Fruit fly (Drosophila melanogaster) whole organism, embryonic: Measurements from ENCODE around the gene Fkbp59.
A peak's percentile ranks its signal among the peaks of the same experiment; 100 is the strongest.

Source experiments
- BEAF-32 ChIP-seq: fragments of 200-800 bp; sonication (Bioruptor generic); optimal IDR thresholded peaks from 3 replicates; lab custom pipeline; 2017; ENCODE audit warnings: missing biosample characterization, missing genetic modification characterization, mild to moderate bottlenecking, moderate library complexity, missing genetic modification reagents
- CG10267 ChIP-seq: fragments of 200-800 bp; sonication (Bioruptor generic); optimal IDR thresholded peaks from 2 replicates; lab custom pipeline; 2018; ENCODE audit warnings: missing biosample characterization, mild to moderate bottlenecking, missing genetic modification characterization, moderate library complexity
- CG11085 ChIP-seq: fragments of 200-800 bp; sonication (Bioruptor generic); IDR thresholded peaks from 2 replicates; pipeline ENCODE4 v1.3.6; 2022; ENCODE audit warnings: missing biosample characterization, missing genetic modification characterization
- CG12236 ChIP-seq: fragments of 200-800 bp; sonication (Bioruptor generic); optimal IDR thresholded peaks from 2 replicates; lab custom pipeline; 2016; ENCODE audit warnings: missing biosample characterization, missing genetic modification characterization
- CG15601 ChIP-seq: fragments of 200-800 bp; sonication (Bioruptor generic); optimal IDR thresholded peaks from 3 replicates; lab custom pipeline; 2019; ENCODE audit warnings: missing biosample characterization, mild to moderate bottlenecking, missing genetic modification characterization, moderate library complexity
- CG17829 ChIP-seq: fragments of 200-800 bp; optimal IDR thresholded peaks from 2 replicates; lab custom pipeline; 2019; ENCODE audit warnings: missing biosample characterization, mild to moderate bottlenecking, missing genetic modification characterization, moderate library complexity
- CG2116 ChIP-seq: fragments of 200-800 bp; sonication (Bioruptor generic); optimal IDR thresholded peaks from 3 replicates; lab custom pipeline; 2018; ENCODE audit warnings: missing biosample characterization, mild to moderate bottlenecking, missing genetic modification characterization
- CG2712 ChIP-seq: fragments of 200-800 bp; optimal IDR thresholded peaks from 3 replicates; lab custom pipeline; 2019; ENCODE audit warnings: missing biosample characterization, mild to moderate bottlenecking, missing genetic modification characterization, moderate library complexity
- CG4617 ChIP-seq: fragments of 200-800 bp; sonication (Bioruptor generic); optimal IDR thresholded peaks from 3 replicates; lab custom pipeline; 2016; ENCODE audit warnings: missing biosample characterization, missing genetic modification characterization, borderline replicate concordance
- CG6854 ChIP-seq: fragments of 200-800 bp; sonication (Bioruptor generic); optimal IDR thresholded peaks from 3 replicates; lab custom pipeline; 2017; ENCODE audit warnings: missing biosample characterization, mild to moderate bottlenecking, missing genetic modification characterization
- CG7839 ChIP-seq: fragments of 200-800 bp; sonication (Bioruptor generic); optimal IDR thresholded peaks from 3 replicates; lab custom pipeline; 2018; ENCODE audit warnings: missing biosample characterization, mild to moderate bottlenecking, missing genetic modification characterization, moderate library complexity
- CG8290 ChIP-seq, 3 experiments: fragments of 200-800 bp; sonication (Bioruptor generic); optimal IDR thresholded peaks; 2 replicates each; lab custom pipeline; 2016 to 2019; ENCODE audit warnings: missing biosample characterization in 3 of 3, missing genetic modification characterization in 3 of 3, mild to moderate bottlenecking in 2 of 3, moderate library complexity in 1 of 3
- CG9727 ChIP-seq: fragments of 200-800 bp; sonication (Bioruptor generic); optimal IDR thresholded peaks from 3 replicates; lab custom pipeline; 2017; ENCODE audit warnings: missing biosample characterization, mild to moderate bottlenecking, missing genetic modification characterization
- CG9797 ChIP-seq: fragments of 200-800 bp; sonication (Bioruptor generic); optimal IDR thresholded peaks from 3 replicates; lab custom pipeline; 2018; ENCODE audit warnings: missing biosample characterization, mild to moderate bottlenecking, missing genetic modification characterization
- D ChIP-seq, 2 experiments: fragments of 200-800 bp in 1 of 2; fragments of >200 bp in 1 of 2; sonication (Bioruptor generic) in 1 of 2; optimal IDR thresholded peaks; 2 replicates in 1 of 2; 3 replicates in 1 of 2; lab custom pipeline; 2017; ENCODE audit warnings: mild to moderate bottlenecking in 1 of 2, missing biosample characterization in 1 of 2, missing genetic modification characterization in 1 of 2, missing genetic modification reagents in 1 of 2
- D19B ChIP-seq: fragments of 200-800 bp; sonication (Bioruptor generic); optimal IDR thresholded peaks from 2 replicates; lab custom pipeline; 2017; ENCODE audit warnings: missing biosample characterization, mild to moderate bottlenecking, missing genetic modification characterization
- Dp ChIP-seq: fragments of 200-800 bp; sonication (Bioruptor generic); optimal IDR thresholded peaks from 2 replicates; lab custom pipeline; 2018; ENCODE audit warnings: missing biosample characterization, mild to moderate bottlenecking, missing genetic modification characterization, moderate library complexity
- Elba2 ChIP-seq: fragments of 200-800 bp; sonication (Bioruptor generic); optimal IDR thresholded peaks from 3 replicates; lab custom pipeline; 2016; ENCODE audit warnings: missing biosample characterization, missing genetic modification characterization
- HmgZ ChIP-seq: fragments of 200-800 bp; sonication (Bioruptor generic); optimal IDR thresholded peaks from 2 replicates; lab custom pipeline; 2018; ENCODE audit warnings: missing biosample characterization, mild to moderate bottlenecking, missing genetic modification characterization
- Hr51 ChIP-seq, 2 experiments: fragments of 200-800 bp; sonication (Bioruptor generic); optimal IDR thresholded peaks; 2 replicates in 1 of 2; 3 replicates in 1 of 2; lab custom pipeline; 2016 to 2018; ENCODE audit warnings: missing biosample characterization in 2 of 2, missing genetic modification characterization in 2 of 2, mild to moderate bottlenecking in 1 of 2, moderate library complexity in 1 of 2
- Jarid2 ChIP-seq: fragments of 200-800 bp; sonication (Bioruptor generic); optimal IDR thresholded peaks from 3 replicates; lab custom pipeline; 2017; ENCODE audit warnings: mild to moderate bottlenecking, missing biosample characterization, missing genetic modification reagents, missing genetic modification characterization
- Med ChIP-seq: fragments of 200-800 bp; sonication (Bioruptor generic); peaks from one replicate; lab custom pipeline; 2016; ENCODE audit warnings: missing biosample characterization, missing genetic modification characterization, mild to moderate bottlenecking, inconsistent platforms, moderate library complexity
- Side ChIP-seq: fragments of 200-800 bp; sonication (Bioruptor generic); optimal IDR thresholded peaks from 2 replicates; lab custom pipeline; 2016; ENCODE audit warnings: missing biosample characterization, missing genetic modification characterization
- Spps ChIP-seq: fragments of 200-800 bp; sonication (Bioruptor generic); optimal IDR thresholded peaks from 2 replicates; lab custom pipeline; 2018; ENCODE audit warnings: missing biosample characterization, mild to moderate bottlenecking, missing genetic modification characterization
- Sry-δ ChIP-seq: fragments of 200-800 bp; sonication (Bioruptor generic); optimal IDR thresholded peaks from 2 replicates; lab custom pipeline; 2016; ENCODE audit warnings: missing biosample characterization, missing genetic modification characterization
- Stat92E ChIP-seq, 3 experiments: fragments of >200 bp in 2 of 3; fragments of 200-800 bp in 1 of 3; sonication (Bioruptor generic) in 1 of 3; optimal IDR thresholded peaks; 2 replicates each; lab custom pipeline; 2017 to 2019; ENCODE audit warnings: missing biosample characterization in 3 of 3, missing genetic modification characterization in 3 of 3, mild to moderate bottlenecking in 1 of 3, moderate library complexity in 1 of 3
- Taf1 ChIP-seq: fragments of 200-800 bp; sonication (Bioruptor generic); IDR thresholded peaks from 2 replicates; pipeline ENCODE4 v1.3.6; 2022; ENCODE audit warnings: missing biosample characterization, missing genetic modification characterization
- chm ChIP-seq: fragments of 200-800 bp; sonication (Bioruptor generic); IDR thresholded peaks from 2 replicates; pipeline ENCODE4 v1.3.6; 2022; ENCODE audit warnings: missing biosample characterization, missing genetic modification characterization
- ems ChIP-seq: fragments of 200-800 bp; sonication (Bioruptor generic); optimal IDR thresholded peaks from 3 replicates; lab custom pipeline; 2016; ENCODE audit warnings: missing biosample characterization, missing genetic modification characterization
- esg ChIP-seq: fragments of 200-800 bp; sonication (Bioruptor generic); conservative IDR thresholded peaks from 2 replicates; pipeline ENCODE4 v1.3.6; 2022; ENCODE audit warnings: missing biosample characterization, missing genetic modification characterization
- fd64A ChIP-seq: fragments of 200-800 bp; sonication (Bioruptor generic); optimal IDR thresholded peaks from 3 replicates; lab custom pipeline; 2018; ENCODE audit warnings: missing biosample characterization, mild to moderate bottlenecking, missing genetic modification characterization
- grau ChIP-seq: fragments of 200-800 bp; optimal IDR thresholded peaks from 3 replicates; lab custom pipeline; 2019; ENCODE audit warnings: missing biosample characterization, mild to moderate bottlenecking, missing genetic modification characterization, moderate library complexity
- jumu ChIP-seq: fragments of 200-800 bp; sonication (Bioruptor generic); optimal IDR thresholded peaks from 3 replicates; lab custom pipeline; 2016; ENCODE audit warnings: missing biosample characterization, missing genetic modification characterization
- lilli ChIP-seq: fragments of 200-800 bp; sonication (Bioruptor generic); optimal IDR thresholded peaks from 3 replicates; lab custom pipeline; 2016; ENCODE audit warnings: missing biosample characterization, missing genetic modification characterization
- lmd ChIP-seq: fragments of 200-800 bp; sonication (Bioruptor generic); IDR thresholded peaks from 2 replicates; pipeline ENCODE4 v1.3.6; 2022; ENCODE audit warnings: missing biosample characterization, missing genetic modification characterization
- mam ChIP-seq: fragments of 200-800 bp; sonication (Bioruptor generic); optimal IDR thresholded peaks from 3 replicates; lab custom pipeline; 2016; ENCODE audit warnings: missing biosample characterization, missing genetic modification characterization
- mld ChIP-seq: fragments of 200-800 bp; sonication (Bioruptor generic); IDR thresholded peaks from 3 replicates; pipeline ENCODE4 v1.3.6; 2022; ENCODE audit warnings: missing biosample characterization, missing genetic modification characterization; ENCODE audit not compliant: partially characterized antibody
- nom ChIP-seq: fragments of 200-800 bp; sonication (Bioruptor generic); optimal IDR thresholded peaks from 2 replicates; lab custom pipeline; 2017; ENCODE audit warnings: missing biosample characterization, missing genetic modification characterization, mild to moderate bottlenecking, moderate library complexity, missing genetic modification reagents
- pnt ChIP-seq: fragments of 200-800 bp; sonication (Bioruptor generic); optimal IDR thresholded peaks from 3 replicates; lab custom pipeline; 2016; ENCODE audit warnings: missing biosample characterization, missing genetic modification characterization
- pzg ChIP-seq: fragments of 200-800 bp; sonication (Bioruptor generic); optimal IDR thresholded peaks from 3 replicates; lab custom pipeline; 2018; ENCODE audit warnings: missing biosample characterization, mild to moderate bottlenecking, missing genetic modification characterization, moderate library complexity
- slou ChIP-seq: fragments of 200-800 bp; sonication (Bioruptor generic); optimal IDR thresholded peaks from 3 replicates; lab custom pipeline; 2016; ENCODE audit warnings: missing biosample characterization, missing genetic modification characterization
- slp2 ChIP-seq: fragments of 200-800 bp; sonication (Bioruptor generic); optimal IDR thresholded peaks from 2 replicates; lab custom pipeline; 2016; ENCODE audit warnings: missing biosample characterization, missing genetic modification characterization
- sna ChIP-seq: fragments of 200-800 bp; sonication (Bioruptor generic); IDR thresholded peaks from 2 replicates; pipeline ENCODE4 v1.3.6; 2022; ENCODE audit warnings: missing biosample characterization, missing genetic modification characterization; ENCODE audit not compliant: partially characterized antibody
- tup ChIP-seq: fragments of 200-800 bp; sonication (Bioruptor generic); optimal IDR thresholded peaks from 2 replicates; lab custom pipeline; 2016; ENCODE audit warnings: missing biosample characterization, mild to moderate bottlenecking, missing genetic modification characterization, moderate library complexity
- twi ChIP-seq: fragments of 200-800 bp; optimal IDR thresholded peaks from 2 replicates; lab custom pipeline; 2019; ENCODE audit warnings: missing biosample characterization, mild to moderate bottlenecking, missing genetic modification characterization, moderate library complexity
- wek ChIP-seq: fragments of 200-800 bp; sonication (Bioruptor generic); optimal IDR thresholded peaks from 3 replicates; lab custom pipeline; 2018; ENCODE audit warnings: missing biosample characterization, mild to moderate bottlenecking, missing genetic modification characterization, moderate library complexity

The Fkbp59 gene

dm6 chr2L:9918020-9918959 lies 30.5 kb downstream of the Fkbp59 start, which contains the start of the genes CG5885 and CG4598 (continued):
- TF ChIP-seq grau (tag; lab: Kevin White, UChicago) (peak; percentile 75), twi (tag; lab: Kevin White, UChicago) (peak; percentile 35), D19B (GFP tag; lab: Kevin White, UChicago) (peak; percentile 13), lmd (GFP tag; lab: Robert Waterston, UW) (peak; percentile 60; the same call in 1 of the 2 replicates), CG9727 (peak; percentile 57), pnt (peak; percentile 55), Elba2 (GFP tag; lab: Kevin White, UChicago) (no peak), Spps (tag; lab: Kevin White, UChicago) (no peak), HmgZ (peak; percentile 55), Stat92E (GFP tag; optimal IDR thresholded peaks at IDR 0.05; lab: Kevin White, UChicago) (peak in 1 of 3 experiments; percentile 52), CG15601 (tag; lab: Kevin White, UChicago) (peak; percentile 62), esg (GFP tag; lab: Robert Waterston, UW) (peak; percentile 37; the same call in 1 of the 2 replicates), CG9797 (peak; percentile 47), Hr51 (GFP tag; optimal IDR thresholded peaks at IDR 0.05; lab: Kevin White, UChicago) (peak; percentile 11 to 81), chm (GFP tag; lab: Robert Waterston, UW) (peak; percentile 61), Sry-δ (peak; percentile 82), slou (peak; percentile 12), Dp (GFP tag; lab: Kevin White, UChicago) (peak; percentile 88), fd64A (GFP tag; lab: Kevin White, UChicago) (no peak), slp2 (no peak), BEAF-32 (peak; percentile 82), tup (peak; percentile 40), CG6854 (GFP tag; lab: Kevin White, UChicago) (peak; percentile 35), nom (GFP tag; lab: Kevin White, UChicago) (peak; percentile 96), mam (GFP tag; lab: Kevin White, UChicago) (peak; percentile 71), wek (GFP tag; lab: Kevin White, UChicago) (no peak), CG8290 (GFP tag; optimal IDR thresholded peaks at IDR 0.05; lab: Kevin White, UChicago) (peak; percentile 46), CG8290 (tag; optimal IDR thresholded peaks at IDR 0.05; lab: Kevin White, UChicago) (peak in 1 of 2 experiments; percentile 76), CG10267 (tag; lab: Kevin White, UChicago) (peak; percentile 71), CG7839 (peak; percentile 76), CG17829 (peak; percentile 56), CG11085 (GFP tag; lab: Robert Waterston, UW) (no peak), Med (GFP tag; lab: Kevin White, UChicago) (peak; percentile 85), CG4617 (GFP tag; lab: Kevin White, UChicago) (peak; percentile 48), jumu (GFP tag; lab: Kevin White, UChicago) (peak; percentile 30), mld (GFP tag; lab: Robert Waterston, UW) (peak; percentile 82), Side (GFP tag; lab: Kevin White, UChicago) (no peak), pzg (peak; percentile 90), CG2116 (peak; percentile 90), CG2712 (tag; lab: Kevin White, UChicago) (peak; percentile 61), lilli (peak; percentile 80), Taf1 (peak; percentile 55; the same call in 1 of the 2 replicates), D (optimal IDR thresholded peaks at IDR 0.05; lab: Kevin White, UChicago) (no peak), D (GFP tag; optimal IDR thresholded peaks at IDR 0.05; lab: Kevin White, UChicago) (peak; percentile 34), ems (GFP tag; lab: Kevin White, UChicago) (peak; percentile 11), Jarid2 (GFP tag; lab: Kevin White, UChicago) (no peak), CG12236 (GFP tag; lab: Kevin White, UChicago) (no peak), sna (no peak)
